In the genomic region with DNA sequence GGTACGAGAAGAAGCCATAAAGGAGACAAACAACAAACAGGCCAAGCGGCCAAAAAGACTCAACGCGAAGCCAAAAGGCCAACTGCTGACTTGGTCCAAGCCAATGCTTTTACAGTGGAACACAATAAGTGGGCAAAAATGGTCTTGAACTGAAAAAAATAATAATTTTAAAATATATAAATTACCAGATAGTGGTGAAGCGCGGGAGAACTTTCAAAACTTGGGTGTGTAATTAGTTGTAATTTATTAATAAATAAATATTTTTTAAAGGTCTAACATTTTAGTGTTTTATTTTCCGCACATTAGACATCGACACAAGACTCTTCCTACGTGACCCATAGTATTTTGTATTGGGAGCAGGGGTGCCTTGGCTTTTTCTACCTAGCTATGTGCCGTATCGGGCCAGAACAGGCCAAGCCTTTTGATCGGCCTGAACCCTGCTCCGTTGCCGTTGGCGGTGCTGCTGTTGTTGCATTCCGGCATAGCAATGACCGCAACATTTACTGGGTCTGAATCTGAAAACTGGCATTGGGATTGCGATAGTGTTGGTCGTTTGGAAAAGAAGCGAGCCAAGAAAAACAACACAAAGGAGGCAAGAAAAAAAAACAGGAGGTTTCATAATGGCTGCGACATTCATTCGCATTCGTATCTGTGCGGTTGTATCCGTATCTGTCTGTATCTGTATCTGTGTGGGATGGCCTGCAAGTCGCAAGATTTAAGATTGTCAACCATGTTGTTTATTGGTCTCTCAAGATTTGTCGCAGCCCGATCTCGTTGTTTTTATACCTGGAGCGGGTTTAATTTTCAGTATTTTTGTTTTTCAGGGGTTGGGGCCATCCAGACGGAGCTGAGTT, we compare ENCODE assay signal across 1 fruit fly cellular context.
A peak's percentile ranks its signal among the peaks of the same experiment; 100 is the strongest.
TF ChIP-seq lines count a peak whose summit lies in the region.

No protein-coding gene starts in this region.

TF ChIP-seq in whole organism, embryonic, 481 proteins besides CTCF, POLR2A, EP300 and RAD21 (continued from another document and continues in another):
- TF ChIP-seq CG9215 (GFP tag; IDR thresholded peaks at IDR 0.05; lab: Robert Waterston, UW) = no peak
- no peak for TF ChIP-seq cato (GFP tag; optimal IDR thresholded peaks at IDR 0.05; lab: Kevin White, UChicago; ENCODE audit: borderline replicate concordance)
- TF ChIP-seq D19A (tag; optimal IDR thresholded peaks at IDR 0.05; lab: Kevin White, UChicago) = peak; percentile 67
- TF ChIP-seq CG7271 (tag; optimal IDR thresholded peaks at IDR 0.05; lab: Kevin White, UChicago) = peak; percentile 32
- no peak for TF ChIP-seq da (GFP tag; optimal IDR thresholded peaks at IDR 0.05; lab: Kevin White, UChicago)
- peak; percentile 44 for TF ChIP-seq CG17359 (tag; optimal IDR thresholded peaks at IDR 0.05; lab: Kevin White, UChicago)
- TF ChIP-seq BtbVII (GFP tag; optimal IDR thresholded peaks at IDR 0.05; lab: Kevin White, UChicago) = no peak
- no peak for TF ChIP-seq bbx (GFP tag; IDR thresholded peaks at IDR 0.05; lab: Robert Waterston, UW; ENCODE audit: partially characterized antibody)
- TF ChIP-seq CG10979 (tag; optimal IDR thresholded peaks at IDR 0.05; lab: Kevin White, UChicago) = peak; percentile 84
- no peak for TF ChIP-seq dm (GFP tag; optimal IDR thresholded peaks at IDR 0.05; lab: Kevin White, UChicago)
- TF ChIP-seq Ets65A (GFP tag; lab: Kevin White, UChicago) = no peak
- TF ChIP-seq CG4328 (GFP tag; optimal IDR thresholded peaks at IDR 0.05; lab: Kevin White, UChicago) = no peak
- peak; percentile 42 for TF ChIP-seq Asciz (GFP tag; optimal IDR thresholded peaks at IDR 0.05; lab: Kevin White, UChicago)
- no peak for TF ChIP-seq Rx (GFP tag; IDR thresholded peaks at IDR 0.05; lab: Robert Waterston, UW)
- no peak for TF ChIP-seq pho (GFP tag; optimal IDR thresholded peaks at IDR 0.05; lab: Kevin White, UChicago)
- no peak for TF ChIP-seq Fer2 (tag; optimal IDR thresholded peaks at IDR 0.05; lab: Kevin White, UChicago)
- TF ChIP-seq CG1832 (GFP tag; optimal IDR thresholded peaks at IDR 0.05; lab: Kevin White, UChicago) = no peak
- TF ChIP-seq chn (GFP tag; optimal IDR thresholded peaks at IDR 0.05; lab: Kevin White, UChicago) = no peak
- TF ChIP-seq Hr39 (optimal IDR thresholded peaks at IDR 0.05; lab: Kevin White, UChicago) = no peak
- no peak for TF ChIP-seq Dad (GFP tag; optimal IDR thresholded peaks at IDR 0.05; lab: Kevin White, UChicago)
- peak; percentile 26 for TF ChIP-seq HHEX (GFP tag; optimal IDR thresholded peaks at IDR 0.05; lab: Kevin White, UChicago)
- no peak for TF ChIP-seq vfl (GFP tag; optimal IDR thresholded peaks at IDR 0.05; lab: Kevin White, UChicago)
- TF ChIP-seq CG4617 (GFP tag; optimal IDR thresholded peaks at IDR 0.05; lab: Kevin White, UChicago; ENCODE audit: borderline replicate concordance) = no peak
- TF ChIP-seq GATAe (GFP tag; conservative IDR thresholded peaks at IDR 0.05; lab: Robert Waterston, UW) = no peak
- peak; percentile 62 for TF ChIP-seq trem (tag; optimal IDR thresholded peaks at IDR 0.05; lab: Kevin White, UChicago)
- no peak for TF ChIP-seq chinmo (GFP tag; IDR thresholded peaks at IDR 0.05; lab: Robert Waterston, UW; ENCODE audit: partially characterized antibody)
- peak; percentile 75 for TF ChIP-seq CG33557 (GFP tag; optimal IDR thresholded peaks at IDR 0.05; lab: Kevin White, UChicago)
- peak; percentile 27 for TF ChIP-seq twi (tag; optimal IDR thresholded peaks at IDR 0.05; lab: Kevin White, UChicago)
- no peak for TF ChIP-seq klu (GFP tag; IDR thresholded peaks at IDR 0.05; lab: Robert Waterston, UW)
- TF ChIP-seq CG34422 (GFP tag; IDR thresholded peaks at IDR 0.05; lab: Robert Waterston, UW) = no peak
- no peak for TF ChIP-seq CG12769 (tag; optimal IDR thresholded peaks at IDR 0.05; lab: Kevin White, UChicago)
- TF ChIP-seq wdn (GFP tag; IDR thresholded peaks at IDR 0.05; lab: Robert Waterston, UW) = no peak
- TF ChIP-seq CG10267 (tag; optimal IDR thresholded peaks at IDR 0.05; lab: Kevin White, UChicago) = peak; percentile 73
- TF ChIP-seq CG11560 (tag; IDR thresholded peaks at IDR 0.05; lab: Robert Waterston, UW) = no peak
- TF ChIP-seq CG7556 (GFP tag; optimal IDR thresholded peaks at IDR 0.05; lab: Kevin White, UChicago) = peak; percentile 62
- 0 out of 3 replicates have a peak, but pooled peaks have one; percentile 29 for TF ChIP-seq otp (GFP tag; IDR thresholded peaks at IDR 0.05; lab: Robert Waterston, UW)
- TF ChIP-seq sc (optimal IDR thresholded peaks at IDR 0.05; lab: Kevin White, UChicago) = no peak
- peak; percentile 18 for TF ChIP-seq sc (GFP tag; optimal IDR thresholded peaks at IDR 0.05; lab: Kevin White, UChicago)
- TF ChIP-seq oc (tag; optimal IDR thresholded peaks at IDR 0.05; lab: Kevin White, UChicago) = peak; percentile 14
- no peak for TF ChIP-seq mld (GFP tag; IDR thresholded peaks at IDR 0.05; lab: Robert Waterston, UW; ENCODE audit: partially characterized antibody)
- no peak for TF ChIP-seq CG3847 (GFP tag; IDR thresholded peaks at IDR 0.05; lab: Robert Waterston, UW)
- peak; percentile 86 for TF ChIP-seq dmrt11E (tag; optimal IDR thresholded peaks at IDR 0.05; lab: Kevin White, UChicago)
- no peak for TF ChIP-seq bigmax (GFP tag; optimal IDR thresholded peaks at IDR 0.05; lab: Kevin White, UChicago)
- no peak for TF ChIP-seq HmgD (GFP tag; optimal IDR thresholded peaks at IDR 0.05; lab: Kevin White, UChicago)
- no peak for TF ChIP-seq stwl (tag; optimal IDR thresholded peaks at IDR 0.05; lab: Kevin White, UChicago)
- peak; percentile 77 for TF ChIP-seq gem (tag; optimal IDR thresholded peaks at IDR 0.05; lab: Kevin White, UChicago)
- no peak for TF ChIP-seq Hey (tag; optimal IDR thresholded peaks at IDR 0.05; lab: Kevin White, UChicago)
- no peak for TF ChIP-seq CG17568 (GFP tag; optimal IDR thresholded peaks at IDR 0.05; lab: Kevin White, UChicago)
- TF ChIP-seq Eip74EF (GFP tag; optimal IDR thresholded peaks at IDR 0.05; lab: Kevin White, UChicago) = no peak
- TF ChIP-seq CG15269 (tag; optimal IDR thresholded peaks at IDR 0.05; lab: Kevin White, UChicago) = peak; percentile 38
- no peak for TF ChIP-seq Hsf (GFP tag; optimal IDR thresholded peaks at IDR 0.05; lab: Kevin White, UChicago)
- TF ChIP-seq sens (GFP tag; lab: Kevin White, UChicago) = peak; percentile 60
- no peak for TF ChIP-seq Stat92E (GFP tag; optimal IDR thresholded peaks at IDR 0.05; lab: Kevin White, UChicago)
- peak in 1 of 2 experiments; percentile 73 for TF ChIP-seq bsh (GFP tag; optimal IDR thresholded peaks at IDR 0.05; lab: Kevin White, UChicago)
- TF ChIP-seq dmrt99B (tag; optimal IDR thresholded peaks at IDR 0.05; lab: Kevin White, UChicago) = peak; percentile 63
- no peak for TF ChIP-seq C15 (GFP tag; IDR thresholded peaks at IDR 0.05; lab: Robert Waterston, UW)
- peak; percentile 34 for TF ChIP-seq CG10209 (GFP tag; optimal IDR thresholded peaks at IDR 0.05; lab: Kevin White, UChicago)
- no peak for TF ChIP-seq Bdp1 (GFP tag; optimal IDR thresholded peaks at IDR 0.05; lab: Kevin White, UChicago)
- TF ChIP-seq Lhr (GFP tag; optimal IDR thresholded peaks at IDR 0.05; lab: Kevin White, UChicago) = peak; percentile 0
- no peak for TF ChIP-seq Abd-B (GFP tag; optimal IDR thresholded peaks at IDR 0.05; lab: Kevin White, UChicago)
- TF ChIP-seq nerfin-1 (tag; optimal IDR thresholded peaks at IDR 0.05; lab: Kevin White, UChicago) = peak; percentile 51
- no peak for TF ChIP-seq knrl (GFP tag; IDR thresholded peaks at IDR 0.05; lab: Robert Waterston, UW; ENCODE audit: partially characterized antibody)
- no peak for TF ChIP-seq crol (GFP tag; IDR thresholded peaks at IDR 0.05; lab: Robert Waterston, UW)
- peak; percentile 8 for TF ChIP-seq kah (GFP tag; optimal IDR thresholded peaks at IDR 0.05; lab: Kevin White, UChicago)
- peak; percentile 70 for TF ChIP-seq phol (tag; optimal IDR thresholded peaks at IDR 0.05; lab: Kevin White, UChicago)
- TF ChIP-seq yki (optimal IDR thresholded peaks at IDR 0.05; lab: Kevin White, UChicago) = no peak
- no peak for TF ChIP-seq NC2β (GFP tag; optimal IDR thresholded peaks at IDR 0.05; lab: Kevin White, UChicago)
- TF ChIP-seq CG11456 (GFP tag; IDR thresholded peaks at IDR 0.05; lab: Robert Waterston, UW) = no peak
- no peak for TF ChIP-seq bcd (GFP tag; optimal IDR thresholded peaks at IDR 0.05; lab: Kevin White, UChicago)
- TF ChIP-seq Sin3A (optimal IDR thresholded peaks at IDR 0.05; lab: Kevin White, UChicago) = no peak
- no peak for TF ChIP-seq CG14965 (GFP tag; optimal IDR thresholded peaks at IDR 0.05; lab: Kevin White, UChicago; ENCODE audit: borderline replicate concordance)
- no peak for TF ChIP-seq odd (GFP tag; optimal IDR thresholded peaks at IDR 0.05; lab: Kevin White, UChicago)
- peak; percentile 28 for TF ChIP-seq CG1602 (GFP tag; optimal IDR thresholded peaks at IDR 0.05; lab: Kevin White, UChicago)
- peak; percentile 65 for TF ChIP-seq Blimp-1 (GFP tag; optimal IDR thresholded peaks at IDR 0.05; lab: Kevin White, UChicago)
- peak; percentile 9 for TF ChIP-seq Nf-YB (GFP tag; optimal IDR thresholded peaks at IDR 0.05; lab: Kevin White, UChicago)
- TF ChIP-seq exex (tag; optimal IDR thresholded peaks at IDR 0.05; lab: Kevin White, UChicago) = no peak
- no peak for TF ChIP-seq Atf3 (GFP tag; optimal IDR thresholded peaks at IDR 0.05; lab: Kevin White, UChicago)
- TF ChIP-seq CG7928 (GFP tag; optimal IDR thresholded peaks at IDR 0.05; lab: Kevin White, UChicago) = no peak
- no peak for TF ChIP-seq ci (GFP tag; IDR thresholded peaks at IDR 0.05; lab: Robert Waterston, UW)
- TF ChIP-seq seq (GFP tag; IDR thresholded peaks at IDR 0.05; lab: Robert Waterston, UW) = no peak
- TF ChIP-seq maf-S (GFP tag; optimal IDR thresholded peaks at IDR 0.05; lab: Kevin White, UChicago) = no peak
- TF ChIP-seq NFAT (GFP tag; IDR thresholded peaks at IDR 0.05; lab: Robert Waterston, UW) = no peak
- no peak for TF ChIP-seq ftz-f1 (GFP tag; optimal IDR thresholded peaks at IDR 0.05; lab: Kevin White, UChicago)
- no peak for TF ChIP-seq CG1603 (tag; optimal IDR thresholded peaks at IDR 0.05; lab: Kevin White, UChicago)
- no peak for TF ChIP-seq sd (tag; optimal IDR thresholded peaks at IDR 0.05; lab: Kevin White, UChicago)
- TF ChIP-seq CG12391 (tag; optimal IDR thresholded peaks at IDR 0.05; lab: Kevin White, UChicago) = peak; percentile 71
- TF ChIP-seq CG10565 (GFP tag; optimal IDR thresholded peaks at IDR 0.05; lab: Kevin White, UChicago) = no peak
- no peak for TF ChIP-seq gt (GFP tag; IDR thresholded peaks at IDR 0.05; lab: Robert Waterston, UW)
- TF ChIP-seq unc-4 (GFP tag; IDR thresholded peaks at IDR 0.05; lab: Robert Waterston, UW; ENCODE audit: partially characterized antibody) = no peak
- TF ChIP-seq CG30403 (GFP tag; optimal IDR thresholded peaks at IDR 0.05; lab: Kevin White, UChicago) = peak; percentile 36
- peak; percentile 34 for TF ChIP-seq Vsx1 (GFP tag; optimal IDR thresholded peaks at IDR 0.05; lab: Kevin White, UChicago)
- TF ChIP-seq gsb (GFP tag; IDR thresholded peaks at IDR 0.05; lab: Robert Waterston, UW) = no peak
- TF ChIP-seq Hr3 (GFP tag; optimal IDR thresholded peaks at IDR 0.05; lab: Kevin White, UChicago) = peak; percentile 35
- TF ChIP-seq CG11093 (GFP tag; IDR thresholded peaks at IDR 0.05; lab: Robert Waterston, UW) = 0 out of 3 replicates have a peak, but pooled peaks have one; percentile 24
- TF ChIP-seq kay (GFP tag; optimal IDR thresholded peaks at IDR 0.05; lab: Kevin White, UChicago) = no peak
- TF ChIP-seq CG13894 (tag; optimal IDR thresholded peaks at IDR 0.05; lab: Kevin White, UChicago) = no peak
- TF ChIP-seq CG7786 (GFP tag; optimal IDR thresholded peaks at IDR 0.05; lab: Kevin White, UChicago) = no peak
- no peak for TF ChIP-seq Mrtf (GFP tag; IDR thresholded peaks at IDR 0.05; lab: Robert Waterston, UW)
- TF ChIP-seq Scr (GFP tag; IDR thresholded peaks at IDR 0.05; lab: Robert Waterston, UW; ENCODE audit: partially characterized antibody) = no peak
- 0 out of 2 replicates have a peak, but pooled peaks have one; percentile 15 for TF ChIP-seq vvl (GFP tag; IDR thresholded peaks at IDR 0.05; lab: Robert Waterston, UW)
- peak; percentile 50 for TF ChIP-seq CG2202 (tag; optimal IDR thresholded peaks at IDR 0.05; lab: Kevin White, UChicago)
- no peak for TF ChIP-seq CG3163 (GFP tag; optimal IDR thresholded peaks at IDR 0.05; lab: Kevin White, UChicago)
- no peak for TF ChIP-seq ham (GFP tag; IDR thresholded peaks at IDR 0.05; lab: Robert Waterston, UW)
- no peak for TF ChIP-seq Rfx (GFP tag; IDR thresholded peaks at IDR 0.05; lab: Robert Waterston, UW)
- no peak for TF ChIP-seq CG34224 (GFP tag; IDR thresholded peaks at IDR 0.05; lab: Robert Waterston, UW; ENCODE audit: partially characterized antibody)
- TF ChIP-seq CG14710 (tag; optimal IDR thresholded peaks at IDR 0.05; lab: Kevin White, UChicago) = peak; percentile 80
- TF ChIP-seq sqz (GFP tag; optimal IDR thresholded peaks at IDR 0.05; lab: Kevin White, UChicago) = peak; percentile 26
- peak; percentile 3 for TF ChIP-seq ash1 (GFP tag; optimal IDR thresholded peaks at IDR 0.05; lab: Kevin White, UChicago)
- no peak for TF ChIP-seq Atf-2 (GFP tag; optimal IDR thresholded peaks at IDR 0.05; lab: Kevin White, UChicago)
- no peak for TF ChIP-seq CG10366 (GFP tag; IDR thresholded peaks at IDR 0.05; lab: Robert Waterston, UW)
- TF ChIP-seq crc (GFP tag; optimal IDR thresholded peaks at IDR 0.05; lab: Kevin White, UChicago) = no peak
- TF ChIP-seq CG31224 (GFP tag; IDR thresholded peaks at IDR 0.05; lab: Robert Waterston, UW) = no peak
- TF ChIP-seq her (GFP tag; optimal IDR thresholded peaks at IDR 0.05; lab: Kevin White, UChicago) = no peak
- no peak for TF ChIP-seq aop (GFP tag; IDR thresholded peaks at IDR 0.05; lab: Robert Waterston, UW)
- TF ChIP-seq CG9797 (GFP tag; optimal IDR thresholded peaks at IDR 0.05; lab: Kevin White, UChicago) = no peak
- TF ChIP-seq mirr (GFP tag; optimal IDR thresholded peaks at IDR 0.05; lab: Kevin White, UChicago) = no peak
- peak; percentile 23 for TF ChIP-seq Fer3 (tag; optimal IDR thresholded peaks at IDR 0.05; lab: Kevin White, UChicago)
- TF ChIP-seq pita (GFP tag; optimal IDR thresholded peaks at IDR 0.05; lab: Kevin White, UChicago) = no peak
- TF ChIP-seq jing (GFP tag; optimal IDR thresholded peaks at IDR 0.05; lab: Kevin White, UChicago) = no peak
- TF ChIP-seq CG2875 (GFP tag; optimal IDR thresholded peaks at IDR 0.05; lab: Kevin White, UChicago) = peak; percentile 3
- TF ChIP-seq CG4854 (GFP tag; optimal IDR thresholded peaks at IDR 0.05; lab: Kevin White, UChicago) = no peak
- peak; percentile 59 for TF ChIP-seq CG8388 (GFP tag; optimal IDR thresholded peaks at IDR 0.05; lab: Kevin White, UChicago)
- no peak for TF ChIP-seq Opbp (GFP tag; IDR thresholded peaks at IDR 0.05; lab: Robert Waterston, UW; ENCODE audit: partially characterized antibody)
- no peak for TF ChIP-seq Antp (GFP tag; optimal IDR thresholded peaks at IDR 0.05; lab: Kevin White, UChicago)
- peak; percentile 51; the same call in 1 of the 2 replicates for TF ChIP-seq CG10959 (GFP tag; IDR thresholded peaks at IDR 0.05; lab: Robert Waterston, UW)
